Fruit fly (Drosophila melanogaster) whole organism, pupa: ENCODE results near the gene CG43292.

ENCODE experiments used
- CG10348 ChIP-seq: fragments of 200-800 bp; sonication (Bioruptor generic); IDR thresholded peaks from 2 replicates; pipeline ENCODE4 v1.3.6; 2022; ENCODE audit warnings: missing biosample characterization, missing genetic modification characterization
- CG12605 ChIP-seq: fragments of 200-800 bp; sonication (Bioruptor generic); IDR thresholded peaks from 2 replicates; pipeline ENCODE4 v1.3.6; 2022; ENCODE audit warnings: missing biosample characterization, missing genetic modification characterization
- CG13204 ChIP-seq: fragments of 200-800 bp; sonication (Bioruptor generic); optimal IDR thresholded peaks from 2 replicates; lab custom pipeline; 2018; ENCODE audit warnings: missing biosample characterization, mild to moderate bottlenecking, missing genetic modification characterization, moderate library complexity
- CG14655 ChIP-seq: fragments of 200-800 bp; sonication (Bioruptor generic); optimal IDR thresholded peaks from 3 replicates; lab custom pipeline; 2017; ENCODE audit warnings: mild to moderate bottlenecking, missing biosample characterization, missing genetic modification reagents, missing genetic modification characterization
- CG15710 ChIP-seq: fragments of 200-800 bp; sonication (Bioruptor generic); optimal IDR thresholded peaks from 2 replicates; lab custom pipeline; 2018; ENCODE audit warnings: missing biosample characterization, mild to moderate bottlenecking, missing genetic modification characterization, moderate library complexity
- CG17806 ChIP-seq: fragments of 200-800 bp; sonication (Bioruptor generic); optimal IDR thresholded peaks from 2 replicates; lab custom pipeline; 2018; ENCODE audit warnings: missing biosample characterization, mild to moderate bottlenecking, missing genetic modification characterization, moderate library complexity
- CG32121 ChIP-seq: fragments of 200-800 bp; sonication (Bioruptor generic); IDR thresholded peaks from 2 replicates; pipeline ENCODE4 v1.3.6; 2022; ENCODE audit warnings: missing biosample characterization, missing genetic modification characterization
- CG34367 ChIP-seq: fragments of 200-800 bp; sonication (Bioruptor generic); optimal IDR thresholded peaks from 2 replicates; lab custom pipeline; 2018; ENCODE audit warnings: missing biosample characterization, mild to moderate bottlenecking, missing genetic modification characterization
- CG4496 ChIP-seq: fragments of 200-800 bp; sonication (Bioruptor generic); IDR thresholded peaks from 3 replicates; pipeline ENCODE4 v1.3.6; 2022; ENCODE audit warnings: missing biosample characterization, missing genetic modification characterization
- CG8159 ChIP-seq: fragments of 200-800 bp; sonication (Bioruptor generic); optimal IDR thresholded peaks from 3 replicates; lab custom pipeline; 2018; ENCODE audit warnings: missing biosample characterization, mild to moderate bottlenecking, missing genetic modification characterization, moderate library complexity
- CG8301 ChIP-seq: fragments of 200-800 bp; sonication (Bioruptor generic); optimal IDR thresholded peaks from 2 replicates; lab custom pipeline; 2018; ENCODE audit warnings: missing biosample characterization, mild to moderate bottlenecking, missing genetic modification characterization
- CG9948 ChIP-seq: fragments of 200-800 bp; sonication (Bioruptor generic); optimal IDR thresholded peaks from 2 replicates; lab custom pipeline; 2018; ENCODE audit warnings: missing biosample characterization, mild to moderate bottlenecking, missing genetic modification characterization, moderate library complexity
- D1 ChIP-seq: fragments of 200-800 bp; sonication (Bioruptor generic); optimal IDR thresholded peaks from 2 replicates; lab custom pipeline; 2018; ENCODE audit warnings: missing biosample characterization, mild to moderate bottlenecking, missing genetic modification characterization, moderate library complexity
- EcR ChIP-seq: fragments of 200-800 bp; sonication (Bioruptor generic); optimal IDR thresholded peaks from 3 replicates; lab custom pipeline; 2019; ENCODE audit warnings: missing biosample characterization, missing genetic modification characterization, mild to moderate bottlenecking, moderate library complexity, missing genetic modification reagents
- Ets98B ChIP-seq: fragments of 200-800 bp; sonication (Bioruptor generic); IDR thresholded peaks from 2 replicates; pipeline ENCODE4 v1.3.6; 2022; ENCODE audit warnings: missing biosample characterization, missing genetic modification characterization
- Pif1A ChIP-seq: fragments of 200-800 bp; sonication (Bioruptor generic); optimal IDR thresholded peaks from 3 replicates; lab custom pipeline; 2016; ENCODE audit warnings: missing biosample characterization, missing genetic modification characterization
- Pif1B ChIP-seq: fragments of 200-800 bp; sonication (Bioruptor generic); optimal IDR thresholded peaks from 3 replicates; lab custom pipeline; 2016; ENCODE audit warnings: missing biosample characterization, missing genetic modification characterization
- Snoo ChIP-seq: fragments of 200-800 bp; sonication (Bioruptor generic); optimal IDR thresholded peaks from 3 replicates; lab custom pipeline; 2017; ENCODE audit warnings: missing biosample characterization, mild to moderate bottlenecking, missing genetic modification characterization, inconsistent platforms
- fd96Ca ChIP-seq: fragments of 200-800 bp; sonication (Bioruptor generic); IDR thresholded peaks from 3 replicates; pipeline ENCODE4 v1.3.6; 2022; ENCODE audit warnings: missing biosample characterization, missing genetic modification characterization
- gl ChIP-seq: fragments of 200-800 bp; sonication (Bioruptor generic); optimal IDR thresholded peaks from 2 replicates; lab custom pipeline; 2018; ENCODE audit warnings: missing biosample characterization, mild to moderate bottlenecking, missing genetic modification characterization
- rn ChIP-seq: fragments of 200-800 bp; sonication (Bioruptor generic); IDR thresholded peaks from 2 replicates; pipeline ENCODE4 v1.3.6; 2022; ENCODE audit warnings: missing biosample characterization, missing genetic modification characterization

The CG43292 gene

DNA sequence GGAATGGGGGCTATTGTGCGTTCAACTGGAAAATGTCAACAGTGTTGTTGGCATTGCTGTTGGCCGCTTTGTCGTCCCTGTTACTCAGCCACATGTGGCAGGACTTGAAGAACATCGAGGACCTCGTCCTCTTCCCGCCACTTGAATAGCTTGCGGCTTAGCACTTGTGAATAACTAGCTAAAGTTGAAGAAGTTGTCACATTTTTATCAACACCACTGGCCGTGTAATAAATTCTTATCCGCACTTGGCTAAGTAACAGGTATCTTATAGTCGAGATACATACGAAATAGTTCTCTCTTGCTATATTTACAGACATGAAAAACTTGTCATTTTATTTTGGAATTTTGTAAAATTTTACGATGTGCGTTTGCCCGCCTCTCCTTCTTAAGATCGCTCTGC lies at the start of gene CG43292:
Gene CG43292, plus strand, starts transcription at position 301 of the 400 bp plus-strand sequence.
- TF ChIP-seq Ets98B (GFP tag; lab: Robert Waterston, UW) (no peak), CG14655 (no peak), Pif1B (no peak), CG15710 (tag; lab: Kevin White, UChicago) (no peak), Pif1A (no peak), D1 (tag; lab: Kevin White, UChicago) (no peak), gl (tag; lab: Kevin White, UChicago) (no peak), CG8159 (tag; lab: Kevin White, UChicago) (no peak), CG9948 (no peak), CG13204 (GFP tag; lab: Kevin White, UChicago) (no peak), fd96Ca (no peak), CG8301 (no peak), Snoo (no peak), EcR (GFP tag; lab: Kevin White, UChicago) (no peak), CG4496 (GFP tag; lab: Robert Waterston, UW) (no peak), CG32121 (GFP tag; lab: Robert Waterston, UW) (no peak)

- TF ChIP-seq rn (GFP tag; lab: Robert Waterston, UW) (no peak), CG17806 (no peak), CG13204 (GFP tag; lab: Kevin White, UChicago) (no peak)
Measured at dm6 chr3L:7432265-7432664, 43.1 kb upstream of the CG43292 start.

- TF ChIP-seq Snoo, result no peak
- no peak for TF ChIP-seq gl (tag; lab: Kevin White, UChicago)
- TF ChIP-seq Ets98B (GFP tag; lab: Robert Waterston, UW), result no peak
- no peak for TF ChIP-seq CG8159 (tag; lab: Kevin White, UChicago)
- no peak for TF ChIP-seq CG32121 (GFP tag; lab: Robert Waterston, UW)
- no peak for TF ChIP-seq CG4496 (GFP tag; lab: Robert Waterston, UW)
- TF ChIP-seq CG34367 (tag; lab: Kevin White, UChicago), result no peak
- no peak for TF ChIP-seq CG15710 (tag; lab: Kevin White, UChicago)
- no peak for TF ChIP-seq CG14655
- TF ChIP-seq CG17806, result no peak
- TF ChIP-seq EcR (GFP tag; lab: Kevin White, UChicago), result no peak
- TF ChIP-seq D1 (tag; lab: Kevin White, UChicago), result no peak
- no peak for TF ChIP-seq CG10348 (GFP tag; lab: Robert Waterston, UW)
- no peak for TF ChIP-seq CG12605 (GFP tag; lab: Robert Waterston, UW)
- TF ChIP-seq CG9948, result no peak
- no peak for TF ChIP-seq fd96Ca
- TF ChIP-seq Pif1A, result no peak
- no peak for TF ChIP-seq CG13204 (GFP tag; lab: Kevin White, UChicago)
- no peak for TF ChIP-seq CG8301
- TF ChIP-seq Pif1B, result no peak
Measured at dm6 chr3L:7432811-7433324, 42.5 kb upstream of the CG43292 start.

DNA sequence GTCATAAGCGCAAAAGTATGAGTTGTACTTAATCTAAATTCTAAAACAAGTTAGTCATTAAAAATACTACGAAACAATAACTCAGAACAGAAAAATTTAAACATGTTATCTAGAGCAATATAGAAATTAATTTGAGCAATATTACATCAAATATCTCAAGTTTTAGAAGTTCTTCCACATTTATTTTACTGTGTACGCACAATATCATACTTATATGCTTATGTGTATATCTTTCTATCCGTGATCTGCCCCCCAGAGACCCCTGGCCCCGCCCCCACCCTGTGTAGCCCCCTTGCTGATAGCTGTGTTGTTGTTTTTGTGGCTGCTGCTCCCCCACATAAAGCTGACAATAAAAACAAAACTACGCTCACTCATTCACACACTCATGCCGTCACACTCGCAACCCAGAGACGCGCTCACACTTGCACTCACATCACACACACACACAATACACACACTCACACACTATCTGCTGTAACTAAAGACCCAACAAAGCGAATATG lies 42.0 kb upstream of the CG43292 start:
- TF ChIP-seq CG14655 (peak; percentile 56), CG10348 (GFP tag; lab: Robert Waterston, UW) (no peak), CG12605 (GFP tag; lab: Robert Waterston, UW) (peak; percentile 74), Pif1B (no peak), CG15710 (tag; lab: Kevin White, UChicago) (peak; percentile 9), gl (tag; lab: Kevin White, UChicago) (peak; percentile 64), Pif1A (no peak), CG34367 (tag; lab: Kevin White, UChicago) (peak; percentile 42), CG13204 (GFP tag; lab: Kevin White, UChicago) (peak; percentile 28), CG8301 (peak; percentile 34), CG4496 (GFP tag; lab: Robert Waterston, UW) (peak; percentile 79), Snoo (no peak), D1 (tag; lab: Kevin White, UChicago) (peak; percentile 27), CG8159 (tag; lab: Kevin White, UChicago) (peak; percentile 39), CG9948 (peak; percentile 56), CG17806 (peak; percentile 33), rn (GFP tag; lab: Robert Waterston, UW) (peak; percentile 50; the same call in 1 of the 2 replicates), Ets98B (GFP tag; lab: Robert Waterston, UW) (peak; percentile 65), CG32121 (GFP tag; lab: Robert Waterston, UW) (peak; percentile 74; the same call in 1 of the 2 replicates), fd96Ca (peak; percentile 66; the same call in 2 of the 3 replicates), EcR (GFP tag; lab: Kevin White, UChicago) (peak; percentile 76)

- TF ChIP-seq CG10348 (GFP tag; lab: Robert Waterston, UW) (no peak), D1 (tag; lab: Kevin White, UChicago) (no peak), CG34367 (tag; lab: Kevin White, UChicago) (no peak), EcR (GFP tag; lab: Kevin White, UChicago) (no peak), gl (tag; lab: Kevin White, UChicago) (no peak), Pif1B (no peak), CG12605 (GFP tag; lab: Robert Waterston, UW) (no peak), rn (GFP tag; lab: Robert Waterston, UW) (no peak), CG15710 (tag; lab: Kevin White, UChicago) (no peak), CG8159 (tag; lab: Kevin White, UChicago) (no peak), CG17806 (no peak), Pif1A (no peak), fd96Ca (no peak), CG4496 (GFP tag; lab: Robert Waterston, UW) (no peak), CG8301 (no peak), Snoo (no peak), Ets98B (GFP tag; lab: Robert Waterston, UW) (no peak), CG9948 (no peak), CG13204 (GFP tag; lab: Kevin White, UChicago) (no peak), CG32121 (GFP tag; lab: Robert Waterston, UW) (no peak)
Measured at dm6 chr3L:7434198-7434597, 41.2 kb upstream of the CG43292 start.
